Worm (Caenorhabditis elegans): ENCODE measurements around the gene Y50D4A.1.

DNA sequence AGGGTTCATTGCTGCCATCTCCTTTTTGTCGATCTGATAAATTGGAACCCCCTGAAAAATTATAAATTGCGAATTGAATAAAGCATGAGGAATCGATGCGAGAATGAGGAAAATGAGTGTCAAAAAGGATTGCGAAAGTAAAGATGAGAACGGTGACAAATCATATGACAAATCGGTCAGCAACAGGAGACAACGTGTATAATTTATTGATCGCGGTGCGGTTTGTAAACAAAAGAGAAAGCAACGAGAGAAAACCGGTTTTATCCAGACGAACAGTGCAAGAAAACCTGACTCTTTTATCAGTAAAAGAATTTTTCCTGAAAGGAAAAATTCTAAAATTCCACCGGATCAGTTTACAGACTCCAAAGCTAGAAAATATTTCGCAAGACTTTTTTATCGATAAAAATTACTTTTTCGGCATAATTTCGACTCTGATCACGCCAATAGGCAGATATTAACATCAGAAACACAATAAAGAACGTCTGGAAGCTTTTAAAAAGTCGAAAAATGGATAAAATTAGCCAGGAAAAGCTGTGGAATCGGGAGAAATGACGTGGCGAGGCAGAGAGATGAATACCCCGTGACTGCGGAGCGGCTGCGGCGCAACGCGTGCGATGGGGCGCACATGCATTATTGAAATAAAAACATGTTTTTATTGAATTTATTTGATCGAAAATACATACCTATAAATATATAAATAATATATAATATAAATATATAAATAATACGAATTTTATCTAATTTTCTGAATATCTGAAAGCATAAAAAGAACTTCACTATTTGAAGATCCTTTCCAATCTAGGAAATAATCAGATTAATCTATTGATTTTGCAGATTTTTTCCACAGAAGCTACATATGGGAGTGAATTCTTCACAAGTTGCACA lies 56.5 kb downstream of the Y50D4A.1 start, which contains the start of the genes rab-1 and C39F7.5:
- TF ChIP-seq tra-4 (tag; optimal IDR thresholded peaks at IDR 0.05) (no peak), ama-1 (optimal IDR thresholded peaks at IDR 0.05) (no peak)

All from whole organism, early embryonic.